Fruit fly (Drosophila melanogaster): ENCODE data around the gene cv-c.

dm6 chr3R:14473574-14473973 lies 7.9 kb downstream of the cv-c start:
- TF ChIP-seq Blimp-1 (GFP tag; optimal IDR thresholded peaks at IDR 0.05), result no peak
- no peak for TF ChIP-seq CG6854 (GFP tag; optimal IDR thresholded peaks at IDR 0.05)
- TF ChIP-seq CG4318 (GFP tag; optimal IDR thresholded peaks at IDR 0.05), result peak; percentile 59
- TF ChIP-seq OdsH (GFP tag; optimal IDR thresholded peaks at IDR 0.05), result peak; percentile 74
- TF ChIP-seq CG10669 (GFP tag; optimal IDR thresholded peaks at IDR 0.05), result peak; percentile 66
- peak; percentile 24 for TF ChIP-seq Sox102F (GFP tag; optimal IDR thresholded peaks at IDR 0.05)
- peak; percentile 43 for TF ChIP-seq CG16779 (tag; optimal IDR thresholded peaks at IDR 0.05)
- TF ChIP-seq CG31627 (GFP tag; optimal IDR thresholded peaks at IDR 0.05), result peak; percentile 59
- TF ChIP-seq CG11762 (GFP tag; optimal IDR thresholded peaks at IDR 0.05; ENCODE audit: insufficient read depth), result peak; percentile 62
- peak; percentile 54 for TF ChIP-seq Lpt (GFP tag; optimal IDR thresholded peaks at IDR 0.05)
- peak; percentile 43 for TF ChIP-seq CG11902 (GFP tag; optimal IDR thresholded peaks at IDR 0.05)
- peak; percentile 37 for TF ChIP-seq CG7368 (GFP tag; optimal IDR thresholded peaks at IDR 0.05)
- TF ChIP-seq CG8632 (GFP tag; optimal IDR thresholded peaks at IDR 0.05), result peak; percentile 50

Data from whole organism, prepupa.